Worm (Caenorhabditis elegans): ENCODE results near the gene Y37H2A.13.

Gene Y37H2A.13

DNA sequence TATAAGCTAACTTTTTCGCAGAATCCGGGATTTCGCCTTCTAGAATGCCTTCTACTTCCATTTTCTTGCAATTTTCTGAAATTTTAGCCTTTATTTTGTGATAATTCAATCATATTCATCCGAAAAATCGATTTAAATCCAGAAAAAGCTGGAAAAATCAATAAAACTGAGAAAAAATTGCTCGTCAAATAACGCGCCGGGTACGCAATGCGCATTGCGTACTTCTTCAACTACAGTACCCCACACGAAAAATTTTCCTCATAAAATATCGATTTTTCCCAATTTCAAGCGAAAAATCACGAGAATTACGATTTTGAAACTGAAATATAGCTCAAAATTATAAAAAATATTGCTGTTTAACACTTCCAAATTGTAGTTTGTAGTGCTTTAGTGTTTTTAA, 11.6 kb upstream of the Y37H2A.13 start, which contains the start of gene Y37H2A.12:
Y37H2A.12 (minus strand) TSS at position 81 of the 400 bp plus-strand sequence.
- TF ChIP-seq nhr-6 (tag; optimal IDR thresholded peaks at IDR 0.05) (no peak), ztf-1 (GFP tag; conservative IDR thresholded peaks at IDR 0.05) (no peak), mab-5 (tag; optimal IDR thresholded peaks at IDR 0.05) (no peak), C34F6.9 (tag; optimal IDR thresholded peaks at IDR 0.05) (no peak), ZK546.5 (tag; optimal IDR thresholded peaks at IDR 0.05) (no peak), alr-1 (tag; optimal IDR thresholded peaks at IDR 0.05) (no peak), ceh-16 (tag; optimal IDR thresholded peaks at IDR 0.05) (no peak), ceh-82 (tag; optimal IDR thresholded peaks at IDR 0.05) (no peak), ama-1 (optimal IDR thresholded peaks at IDR 0.05) (no peak), mdl-1 (tag; optimal IDR thresholded peaks at IDR 0.05) (no peak), ztf-11 (tag; optimal IDR thresholded peaks at IDR 0.05) (no peak), R02D3.7 (tag; optimal IDR thresholded peaks at IDR 0.05) (no peak), nhr-237 (tag; optimal IDR thresholded peaks at IDR 0.05) (no peak), unc-39 (tag; optimal IDR thresholded peaks at IDR 0.05) (no peak), mbf-1 (tag; optimal IDR thresholded peaks at IDR 0.05) (no peak), lin-39 (tag; optimal IDR thresholded peaks at IDR 0.05) (no peak), sma-3 (GFP tag; optimal IDR thresholded peaks at IDR 0.05) (no peak), zag-1 (tag; optimal IDR thresholded peaks at IDR 0.05) (no peak)

DNA sequence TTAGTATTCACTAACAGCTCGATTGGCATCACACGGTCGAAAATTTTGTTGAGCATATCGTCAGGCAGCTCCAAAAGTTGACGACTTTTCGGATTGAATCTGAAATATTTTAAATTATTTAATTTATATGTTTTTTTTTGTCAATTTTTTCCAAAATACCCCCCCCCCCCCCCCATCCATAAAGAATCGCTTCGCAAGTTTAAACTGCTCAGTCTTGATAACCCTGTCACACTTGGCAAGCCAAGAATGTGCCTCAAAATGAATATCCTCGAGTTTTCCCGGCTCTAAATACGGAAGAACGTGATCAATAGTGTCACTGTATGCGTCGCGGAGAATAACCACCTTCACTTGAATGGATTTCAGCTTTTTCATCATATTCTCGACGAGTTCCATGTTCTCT, 9.5 kb upstream of the Y37H2A.13 start, which contains the start of gene Y37H2A.18:
Y37H2A.18 (minus strand) TSS at position 101 of the 400 bp plus-strand sequence.
- TF ChIP-seq lin-13 (GFP tag; optimal IDR thresholded peaks at IDR 0.05) (no peak), sma-3 (GFP tag; optimal IDR thresholded peaks at IDR 0.05) (no peak), mbf-1 (tag; optimal IDR thresholded peaks at IDR 0.05) (no peak), nhr-12 (tag; optimal IDR thresholded peaks at IDR 0.05) (no peak), lin-11 (tag; optimal IDR thresholded peaks at IDR 0.05) (no peak), egl-27 (tag; optimal IDR thresholded peaks at IDR 0.05) (no peak), F13H6.1 (tag; optimal IDR thresholded peaks at IDR 0.05) (no peak), Y55F3AM.14 (GFP tag; optimal IDR thresholded peaks at IDR 0.05) (no peak), nhr-10 (tag; optimal IDR thresholded peaks at IDR 0.05) (no peak), R02D3.7 (tag; optimal IDR thresholded peaks at IDR 0.05) (no peak), nhr-23 (tag; optimal IDR thresholded peaks at IDR 0.05) (no peak), ceh-82 (tag; optimal IDR thresholded peaks at IDR 0.05) (no peak), lsy-2 (tag; optimal IDR thresholded peaks at IDR 0.05) (no peak), peb-1 (tag; optimal IDR thresholded peaks at IDR 0.05) (no peak), C34F6.9 (tag; optimal IDR thresholded peaks at IDR 0.05) (no peak), blmp-1 (tag; optimal IDR thresholded peaks at IDR 0.05; ENCODE audit: insufficient read depth) (no peak), elt-3 (tag; optimal IDR thresholded peaks at IDR 0.05) (no peak), mab-5 (tag; optimal IDR thresholded peaks at IDR 0.05) (no peak), fos-1 (tag; optimal IDR thresholded peaks at IDR 0.05) (no peak), ztf-4 (tag; optimal IDR thresholded peaks at IDR 0.05) (no peak)

DNA sequence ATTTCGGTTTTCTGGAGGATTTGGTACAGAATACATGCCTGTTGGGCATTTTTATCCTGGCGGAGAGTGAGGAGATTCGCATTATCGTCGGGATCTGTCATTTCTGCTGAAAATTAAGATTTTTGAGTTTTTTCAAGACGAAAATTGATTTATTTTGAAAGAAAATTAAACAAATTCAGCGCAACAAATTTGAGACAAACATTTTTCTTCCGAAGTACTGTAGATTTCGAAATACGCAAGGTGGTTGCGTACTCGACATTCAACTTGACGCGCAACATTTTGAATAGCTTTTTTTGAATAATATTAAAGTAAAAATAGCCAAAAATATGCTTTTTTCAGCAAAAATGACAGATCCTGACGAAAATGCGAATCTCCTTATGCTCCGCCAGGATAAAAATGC, 8.3 kb upstream of the Y37H2A.13 start, which contains the start of gene Y37H2A.7:
Y37H2A.7 (minus strand) TSS at position 101 of the 400 bp plus-strand sequence.
- TF ChIP-seq nhr-129 (tag; optimal IDR thresholded peaks at IDR 0.05) (no peak), C34F6.9 (tag; optimal IDR thresholded peaks at IDR 0.05) (no peak), zag-1 (tag; optimal IDR thresholded peaks at IDR 0.05) (no peak), elt-1 (tag; optimal IDR thresholded peaks at IDR 0.05) (no peak), snpc-4 (tag; optimal IDR thresholded peaks at IDR 0.05) (no peak), nhr-11 (tag; optimal IDR thresholded peaks at IDR 0.05) (no peak), ceh-16 (tag; optimal IDR thresholded peaks at IDR 0.05) (no peak), unc-55 (GFP tag; optimal IDR thresholded peaks at IDR 0.05) (no peak), nhr-12 (tag; optimal IDR thresholded peaks at IDR 0.05) (no peak), nhr-25 (tag; optimal IDR thresholded peaks at IDR 0.05) (no peak), fos-1 (tag; optimal IDR thresholded peaks at IDR 0.05) (no peak), nhr-237 (tag; optimal IDR thresholded peaks at IDR 0.05) (no peak), unc-39 (tag; optimal IDR thresholded peaks at IDR 0.05) (no peak)

DNA sequence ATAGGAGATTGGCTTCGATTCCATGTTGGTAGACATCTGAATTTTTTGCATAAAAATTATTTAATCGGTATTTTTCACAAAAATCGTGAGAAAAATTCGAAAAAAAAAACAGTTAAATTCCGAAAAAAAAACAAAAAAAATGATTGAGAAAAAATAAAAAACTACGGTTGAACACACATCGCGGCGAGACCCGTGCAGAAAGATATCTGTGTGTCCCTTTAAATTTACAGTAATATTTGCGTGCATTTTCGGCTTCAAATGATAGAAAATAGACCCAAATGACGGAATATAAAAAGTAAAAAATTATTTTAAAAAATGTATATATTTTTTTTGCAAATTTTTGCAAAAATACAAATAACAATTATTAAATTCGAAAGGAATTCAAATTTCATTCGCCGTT, 5.0 kb upstream of the Y37H2A.13 start:
- no peak for TF ChIP-seq ceh-16 (tag; optimal IDR thresholded peaks at IDR 0.05)
- TF ChIP-seq ama-1 (optimal IDR thresholded peaks at IDR 0.05), result no peak
- no peak for TF ChIP-seq lin-39 (tag; optimal IDR thresholded peaks at IDR 0.05)
- no peak for TF ChIP-seq egl-27 (tag; optimal IDR thresholded peaks at IDR 0.05)
- TF ChIP-seq nhr-21 (tag; optimal IDR thresholded peaks at IDR 0.05), result no peak
- no peak for TF ChIP-seq nhr-12 (tag; optimal IDR thresholded peaks at IDR 0.05)
- TF ChIP-seq sem-4 (tag; optimal IDR thresholded peaks at IDR 0.05), result no peak
- no peak for TF ChIP-seq F13H6.1 (tag; optimal IDR thresholded peaks at IDR 0.05)
- TF ChIP-seq elt-1 (tag; optimal IDR thresholded peaks at IDR 0.05), result no peak
- TF ChIP-seq snpc-4 (tag; optimal IDR thresholded peaks at IDR 0.05), result no peak
- no peak for TF ChIP-seq nhr-11 (tag; optimal IDR thresholded peaks at IDR 0.05)
- TF ChIP-seq zag-1 (tag; optimal IDR thresholded peaks at IDR 0.05), result no peak
- TF ChIP-seq lsy-2 (tag; optimal IDR thresholded peaks at IDR 0.05), result no peak
- TF ChIP-seq mdl-1 (tag; optimal IDR thresholded peaks at IDR 0.05), result no peak
- TF ChIP-seq ztf-4 (tag; optimal IDR thresholded peaks at IDR 0.05), result no peak
